Worm (Caenorhabditis elegans) whole organism, early embryonic: ENCODE measurements around the gene idpp-5.

Source experiments
- aly-1 ChIP-seq: sonication (generic microtip); optimal IDR thresholded peaks from 2 replicates; lab custom pipeline; 2016; ENCODE audit warnings: missing genetic modification characterization, missing compliant biosample characterization
- ama-1 ChIP-seq: fragments of 150-350 bp; optimal IDR thresholded peaks from 2 replicates; lab custom pipeline; 2014
- ceh-36 ChIP-seq: sonication (generic microtip); optimal IDR thresholded peaks from 2 replicates; lab custom pipeline; 2016; ENCODE audit warnings: missing genetic modification characterization, inconsistent platforms, missing compliant biosample characterization
- ets-7 ChIP-seq: sonication (generic microtip); optimal IDR thresholded peaks from 2 replicates; lab custom pipeline; 2016; ENCODE audit warnings: missing genotype, missing genetic modification characterization, missing compliant biosample characterization
- flt-1 ChIP-seq: fragments of 200-800 bp; sonication (Bioruptor generic); IDR thresholded peaks from 2 replicates; pipeline ENCODE4 v1.3.6; 2022; ENCODE audit warnings: missing genetic modification characterization, missing compliant biosample characterization
- hmbx-1 ChIP-seq: sonication (generic microtip); optimal IDR thresholded peaks from 2 replicates; lab custom pipeline; 2016; ENCODE audit warnings: mild to moderate bottlenecking, missing genetic modification characterization, missing compliant biosample characterization
- hnd-1 ChIP-seq: sonication (generic microtip); optimal IDR thresholded peaks from 2 replicates; lab custom pipeline; 2016; ENCODE audit warnings: missing genetic modification characterization, missing compliant biosample characterization
- pes-1 ChIP-seq: fragments of 200-800 bp; sonication (Bioruptor generic); IDR thresholded peaks from 2 replicates; pipeline ENCODE4 v1.3.6; 2022; ENCODE audit warnings: missing genetic modification reagents, missing genetic modification characterization, missing compliant biosample characterization
- sea-1 ChIP-seq: fragments of 200-800 bp; sonication (Bioruptor generic); conservative IDR thresholded peaks from 2 replicates; pipeline ENCODE4 v1.3.6; 2022; ENCODE audit warnings: missing genetic modification characterization, missing compliant biosample characterization
- tbx-11 ChIP-seq: fragments of 200-800 bp; sonication (Bioruptor generic); IDR thresholded peaks from 2 replicates; pipeline ENCODE4 v1.3.6; 2022; ENCODE audit warnings: missing genetic modification characterization, missing compliant biosample characterization
- tbx-37 ChIP-seq: fragments of 200-800 bp; sonication (Bioruptor generic); conservative IDR thresholded peaks from 2 replicates; pipeline ENCODE4 v1.3.6; 2022; ENCODE audit warnings: missing genetic modification reagents, missing genetic modification characterization, missing compliant biosample characterization
- tra-4 ChIP-seq: sonication (generic microtip); optimal IDR thresholded peaks from 2 replicates; lab custom pipeline; 2017; ENCODE audit warnings: missing genetic modification characterization, missing compliant biosample characterization

DNA sequence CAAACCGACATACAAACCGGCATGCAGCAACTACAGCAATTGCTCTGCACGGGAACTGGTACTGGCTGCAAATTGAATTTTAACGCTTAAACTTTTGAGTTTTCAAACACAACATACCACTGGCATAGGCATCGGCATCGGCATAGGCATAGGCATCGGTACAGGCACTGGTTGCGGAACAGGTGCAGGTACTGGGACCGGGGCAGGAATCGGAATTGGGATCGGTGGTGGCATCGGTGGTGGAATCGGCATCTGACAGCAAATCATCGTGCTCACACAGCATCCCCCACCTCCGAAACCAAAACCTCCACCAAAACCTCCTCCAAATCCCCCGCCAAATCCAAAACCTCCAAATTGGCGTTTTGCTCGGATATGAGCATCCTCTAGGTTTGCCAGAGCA, 1.5 kb upstream of the idpp-5 start:
- TF ChIP-seq hnd-1 (tag; lab: Kevin White, UChicago) (no peak), ceh-36 (tag; lab: Kevin White, UChicago) (no peak), sea-1 (GFP tag; lab: Robert Waterston, UW) (no peak), flt-1 (no peak), tra-4 (tag; lab: Kevin White, UChicago) (no peak), ama-1 (no peak), hmbx-1 (tag; lab: Kevin White, UChicago) (no peak), tbx-37 (no peak), aly-1 (tag; lab: Kevin White, UChicago) (no peak), ets-7 (tag; lab: Kevin White, UChicago) (no peak), tbx-11 (no peak), pes-1 (GFP tag; lab: Robert Waterston, UW) (no peak)
